Worm (Caenorhabditis elegans) whole organism, mixed stage, embryonic: Measurements from ENCODE around the gene Y38E10A.14.

ENCODE experiments used
- ceh-83 ChIP-seq: fragments of 200-800 bp; sonication (Bioruptor generic); optimal IDR thresholded peaks from 2 replicates; lab custom pipeline; 2018; ENCODE audit warnings: mild to moderate bottlenecking, missing genetic modification characterization, missing compliant biosample characterization
- ces-1 ChIP-seq: fragments of 150-350 bp; optimal IDR thresholded peaks from 2 replicates; lab custom pipeline; 2014; ENCODE audit warnings: missing biosample characterization, missing genetic modification reagents, missing genetic modification characterization
- elt-3 ChIP-seq: fragments of 150-350 bp; optimal IDR thresholded peaks from 2 replicates; lab custom pipeline; 2014; ENCODE audit warnings: missing biosample characterization, missing genetic modification characterization
- lin-13 ChIP-seq: fragments of 150-350 bp; optimal IDR thresholded peaks from 2 replicates; lab custom pipeline; 2014; ENCODE audit warnings: missing biosample characterization, missing genetic modification characterization
- mep-1 ChIP-seq: fragments of 150-350 bp; optimal IDR thresholded peaks from 2 replicates; lab custom pipeline; 2017; ENCODE audit warnings: missing biosample characterization, missing genetic modification reagents, missing genetic modification characterization, inconsistent platforms
- nhr-12 ChIP-seq: fragments of 150-350 bp; optimal IDR thresholded peaks from 2 replicates; lab custom pipeline; 2014; ENCODE audit warnings: missing biosample characterization, missing genetic modification characterization
- nhr-237 ChIP-seq: fragments of 150-350 bp; optimal IDR thresholded peaks from 2 replicates; lab custom pipeline; 2014; ENCODE audit warnings: missing biosample characterization, missing genetic modification characterization
- nhr-76 ChIP-seq: sonication (generic microtip); optimal IDR thresholded peaks from 2 replicates; lab custom pipeline; 2017; ENCODE audit warnings: missing biosample characterization, missing genetic modification characterization
- unc-120 ChIP-seq: sonication (generic microtip); optimal IDR thresholded peaks from 2 replicates; lab custom pipeline; 2017; ENCODE audit warnings: missing genetic modification characterization, missing compliant biosample characterization; ENCODE audit not compliant: poor library complexity, severe bottlenecking
- unc-62 ChIP-seq: fragments of 150-350 bp; optimal IDR thresholded peaks from 2 replicates; lab custom pipeline; 2014; ENCODE audit warnings: missing biosample characterization, missing genetic modification reagents, missing genetic modification characterization

DNA sequence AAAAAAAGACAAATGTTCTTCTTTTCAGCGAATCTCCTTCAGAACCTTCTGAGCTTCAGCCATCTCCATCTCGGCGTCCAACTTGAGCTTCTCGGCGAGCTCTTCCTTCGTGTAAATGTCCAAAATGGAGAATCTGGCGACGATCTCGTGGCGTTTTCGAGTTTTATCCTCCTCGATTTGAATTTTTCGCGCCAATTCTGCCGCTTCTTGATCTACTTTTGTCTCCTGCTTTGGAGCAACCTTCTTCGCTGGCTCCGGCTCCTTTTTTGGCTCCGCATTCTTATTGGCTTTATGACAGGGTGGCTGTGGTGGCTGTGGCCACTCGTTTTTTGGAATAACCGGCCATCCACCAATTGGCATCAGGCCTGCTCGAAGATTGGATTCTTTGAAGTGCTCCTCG is 49.0 kb upstream of the Y38E10A.14 start:
- TF ChIP-seq nhr-76 (tag; lab: Kevin White, UChicago) (no peak), nhr-12 (tag; lab: Kevin White, UChicago) (no peak), elt-3 (tag; lab: Kevin White, UChicago) (no peak), ces-1 (GFP tag; lab: Kevin White, UChicago) (no peak), mep-1 (tag; lab: Kevin White, UChicago) (no peak), ceh-83 (GFP tag; lab: Kevin White, UChicago) (no peak), nhr-237 (tag; lab: Kevin White, UChicago) (no peak), unc-62 (GFP tag; lab: Kevin White, UChicago) (no peak), lin-13 (no peak), unc-120 (tag; lab: Kevin White, UChicago) (no peak)
